Fruit fly (Drosophila melanogaster): ENCODE results near the gene CG42570.

Gene CG42570

DNA sequence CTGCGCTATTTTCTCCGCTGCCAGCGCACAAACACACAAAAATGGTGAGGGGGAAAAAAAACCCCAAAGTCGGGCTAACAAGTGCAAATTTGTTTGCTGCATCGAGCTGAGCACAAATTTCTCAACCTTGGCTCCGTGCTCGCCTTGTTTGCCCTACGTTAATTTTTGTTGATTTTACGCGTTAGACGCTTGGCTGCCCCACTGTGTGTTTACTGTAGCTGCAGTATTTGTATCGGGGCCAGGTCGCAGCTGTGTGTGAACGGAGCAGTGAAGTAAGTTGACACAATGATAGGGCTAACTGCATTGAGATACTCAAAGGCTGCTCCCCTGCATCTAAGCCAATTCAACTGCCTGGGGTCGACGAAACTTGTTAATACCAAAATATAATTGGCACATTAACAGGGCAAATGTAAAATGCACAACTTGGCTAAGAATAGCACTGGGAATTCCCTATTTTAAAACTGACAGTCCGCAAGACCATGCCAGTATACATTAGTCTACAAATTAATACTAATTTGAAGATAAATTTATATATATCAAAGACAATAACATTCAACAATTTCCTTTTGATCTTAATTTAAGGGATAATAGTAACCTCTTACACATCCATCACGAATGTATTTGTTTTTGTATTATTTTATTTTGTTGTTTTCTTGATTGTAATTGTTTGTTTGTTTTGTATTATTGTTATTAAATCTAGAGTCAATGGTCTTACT lies 1.7 kb upstream of the CG42570 start, which contains the start of gene CG42571 (continued):
- TF ChIP-seq org-1 (GFP tag; optimal IDR thresholded peaks at IDR 0.05) (peak; percentile 62), Pdp1 (GFP tag; optimal IDR thresholded peaks at IDR 0.05) (no peak), gfzf (GFP tag; optimal IDR thresholded peaks at IDR 0.05) (no peak), NK7.1 (GFP tag; optimal IDR thresholded peaks at IDR 0.05) (no peak), Max (GFP tag; optimal IDR thresholded peaks at IDR 0.05) (no peak), chinmo (GFP tag; IDR thresholded peaks at IDR 0.05; ENCODE audit: partially characterized antibody) (no peak), CG2199 (GFP tag; IDR thresholded peaks at IDR 0.05) (0 out of 3 replicates have a peak, but pooled peaks have one; percentile 43), CG8281 (tag; optimal IDR thresholded peaks at IDR 0.05) (peak; percentile 19), CG9215 (GFP tag; IDR thresholded peaks at IDR 0.05) (no peak), CG15479 (GFP tag; optimal IDR thresholded peaks at IDR 0.05) (no peak), Drgx (GFP tag; IDR thresholded peaks at IDR 0.05) (no peak), CG2202 (tag; optimal IDR thresholded peaks at IDR 0.05) (peak; percentile 72), BtbVII (GFP tag; optimal IDR thresholded peaks at IDR 0.05) (no peak), slbo (GFP tag; IDR thresholded peaks at IDR 0.05) (no peak), HmgD (GFP tag; optimal IDR thresholded peaks at IDR 0.05) (no peak), CG6272 (GFP tag; IDR thresholded peaks at IDR 0.05) (no peak), CG31365 (tag; optimal IDR thresholded peaks at IDR 0.05) (peak; percentile 43), Trl (optimal IDR thresholded peaks at IDR 0.05) (no peak), Trl (GFP tag; optimal IDR thresholded peaks at IDR 0.05) (peak; percentile 51), Antp (GFP tag; optimal IDR thresholded peaks at IDR 0.05) (peak; percentile 8), CG6765 (GFP tag; optimal IDR thresholded peaks at IDR 0.05) (no peak), CG5953 (GFP tag; IDR thresholded peaks at IDR 0.05) (no peak), CG17612 (GFP tag; IDR thresholded peaks at IDR 0.05) (no peak), CG13894 (tag; optimal IDR thresholded peaks at IDR 0.05) (no peak), nerfin-2 (GFP tag; IDR thresholded peaks at IDR 0.05; ENCODE audit: partially characterized antibody) (no peak), ac (GFP tag; optimal IDR thresholded peaks at IDR 0.05) (peak; percentile 80), CG8944 (GFP tag; optimal IDR thresholded peaks at IDR 0.05) (peak; percentile 28), Sry-β (GFP tag; optimal IDR thresholded peaks at IDR 0.05) (no peak), CG13287 (GFP tag; IDR thresholded peaks at IDR 0.05; ENCODE audit: partially characterized antibody) (no peak), Chrac-16 (GFP tag; optimal IDR thresholded peaks at IDR 0.05) (no peak), GATAe (GFP tag; conservative IDR thresholded peaks at IDR 0.05) (no peak), D19B (GFP tag; optimal IDR thresholded peaks at IDR 0.05) (no peak), CG10274 (GFP tag; optimal IDR thresholded peaks at IDR 0.05) (no peak), Hsf (GFP tag; optimal IDR thresholded peaks at IDR 0.05) (peak; percentile 11), Fer1 (GFP tag; optimal IDR thresholded peaks at IDR 0.05) (no peak), CG9876 (GFP tag; optimal IDR thresholded peaks at IDR 0.05) (no peak), CG4424 (GFP tag; optimal IDR thresholded peaks at IDR 0.05) (peak; percentile 22), YL-1 (GFP tag; optimal IDR thresholded peaks at IDR 0.05) (peak; percentile 25), Blimp-1 (GFP tag; optimal IDR thresholded peaks at IDR 0.05) (peak; percentile 50), bbx (GFP tag; IDR thresholded peaks at IDR 0.05; ENCODE audit: partially characterized antibody) (no peak), abd-A (tag; optimal IDR thresholded peaks at IDR 0.05) (no peak), gt (GFP tag; IDR thresholded peaks at IDR 0.05) (no peak), CG9727 (GFP tag; optimal IDR thresholded peaks at IDR 0.05) (peak; percentile 58), br (optimal IDR thresholded peaks at IDR 0.05) (no peak), nom (GFP tag; optimal IDR thresholded peaks at IDR 0.05) (no peak), CG18619 (GFP tag; optimal IDR thresholded peaks at IDR 0.05) (peak; percentile 4), CG6254 (GFP tag; optimal IDR thresholded peaks at IDR 0.05) (peak; percentile 48), amos (GFP tag; IDR thresholded peaks at IDR 0.05; ENCODE audit: partially characterized antibody) (no peak), lov (optimal IDR thresholded peaks at IDR 0.05) (no peak), lov (GFP tag; IDR thresholded peaks at IDR 0.05) (peak; percentile 52; the same call in 1 of the 3 replicates)
